Worm (Caenorhabditis elegans): ENCODE data around the gene glr-5.

ce11 chrV:8729100-8729499 lies 12.8 kb downstream of the glr-5 start, which contains the start of gene ZC196.5:
- TF ChIP-seq mdl-1 (tag; optimal IDR thresholded peaks at IDR 0.05) (no peak), ZK546.5 (tag; optimal IDR thresholded peaks at IDR 0.05) (no peak), lsy-2 (tag; optimal IDR thresholded peaks at IDR 0.05) (no peak), fos-1 (tag; optimal IDR thresholded peaks at IDR 0.05) (no peak), lin-39 (tag; optimal IDR thresholded peaks at IDR 0.05) (no peak), zag-1 (tag; optimal IDR thresholded peaks at IDR 0.05) (no peak), elt-3 (tag; optimal IDR thresholded peaks at IDR 0.05) (no peak), nhr-77 (tag; optimal IDR thresholded peaks at IDR 0.05) (no peak)
